Worm (Caenorhabditis elegans) whole organism, midembryonic: ENCODE results near the gene K07C5.2.

Experiments used
- T22C8.4 ChIP-seq: fragments of 200-800 bp; sonication (Bioruptor generic); IDR thresholded peaks from 2 replicates; pipeline ENCODE4 v1.3.6; 2022; ENCODE audit warnings: missing genetic modification characterization, missing compliant biosample characterization
- cog-1 ChIP-seq: sonication (generic microtip); optimal IDR thresholded peaks from 2 replicates; lab custom pipeline; 2016; ENCODE audit warnings: missing genetic modification characterization, missing compliant biosample characterization
- flt-1 ChIP-seq: fragments of 200-800 bp; sonication (Bioruptor generic); IDR thresholded peaks from 2 replicates; pipeline ENCODE4 v1.3.6; 2022; ENCODE audit warnings: missing genetic modification characterization, missing compliant biosample characterization
- klf-2 ChIP-seq: fragments of 200-800 bp; sonication (Bioruptor generic); conservative IDR thresholded peaks from 2 replicates; pipeline ENCODE4 v1.3.6; 2022; ENCODE audit warnings: missing genetic modification reagents, missing genetic modification characterization, missing compliant biosample characterization
- med-1 ChIP-seq: sonication (generic microtip); optimal IDR thresholded peaks from 2 replicates; lab custom pipeline; 2017; ENCODE audit warnings: missing genetic modification characterization, mild to moderate bottlenecking, missing compliant biosample characterization, antibody characterized with exemption, missing genetic modification reagents; ENCODE audit not compliant: insufficient read depth
- ref-1 ChIP-seq: fragments of 200-800 bp; sonication (Bioruptor generic); conservative IDR thresholded peaks from 2 replicates; pipeline ENCODE4 v1.3.6; 2022; ENCODE audit warnings: missing genetic modification reagents, missing genetic modification characterization, missing compliant biosample characterization
- tab-1 ChIP-seq: fragments of 200-800 bp; sonication (Bioruptor generic); IDR thresholded peaks from 2 replicates; pipeline ENCODE4 v1.3.6; 2022; ENCODE audit warnings: missing genetic modification characterization, missing compliant biosample characterization
- ztf-23 ChIP-seq: fragments of 200-800 bp; sonication (Bioruptor generic); IDR thresholded peaks from 2 replicates; pipeline ENCODE4 v1.3.6; 2022; ENCODE audit warnings: missing genetic modification reagents, missing genetic modification characterization, missing compliant biosample characterization
- ztf-29 ChIP-seq: fragments of 200-800 bp; sonication (Bioruptor generic); IDR thresholded peaks from 2 replicates; pipeline ENCODE4 v1.3.6; 2022; ENCODE audit warnings: missing genetic modification reagents, missing genetic modification characterization, missing compliant biosample characterization

DNA sequence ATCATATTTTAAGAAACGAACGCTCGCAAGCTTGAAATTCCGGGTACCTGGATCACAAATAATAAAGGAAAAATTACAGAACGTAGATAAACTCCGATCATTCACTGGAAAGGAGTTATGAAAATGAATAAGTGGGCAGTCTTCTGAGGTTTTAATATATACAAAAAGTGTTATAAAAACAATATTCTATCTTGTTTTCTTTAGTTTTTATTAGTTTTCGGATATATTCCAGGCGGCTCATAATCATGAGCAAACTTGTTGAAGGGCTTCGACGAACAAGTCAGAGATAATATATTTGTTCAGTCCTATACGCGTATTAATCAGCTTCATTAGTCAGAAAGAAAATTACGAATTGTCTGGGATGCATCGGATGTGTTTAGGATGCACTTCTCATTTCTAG is 25.3 kb upstream of the K07C5.2 start, which contains the start of gene gcy-6:
- TF ChIP-seq med-1 (GFP tag; lab: Kevin White, UChicago): no peak
- no peak for TF ChIP-seq ref-1 (GFP tag; lab: Robert Waterston, UW)
- TF ChIP-seq cog-1 (tag; lab: Kevin White, UChicago): no peak
- TF ChIP-seq ztf-23: no peak
- TF ChIP-seq ztf-29 (GFP tag; lab: Robert Waterston, UW): no peak
- TF ChIP-seq tab-1 (GFP tag; lab: Robert Waterston, UW): no peak
- no peak for TF ChIP-seq klf-2 (GFP tag; lab: Robert Waterston, UW)
- TF ChIP-seq flt-1: no peak
- TF ChIP-seq T22C8.4 (GFP tag; lab: Robert Waterston, UW): no peak
